Worm (Caenorhabditis elegans) whole organism, L1 larva: Measurements from ENCODE around the gene sod-4.

ENCODE experiments used
- C16A3.4 ChIP-seq: fragments of 150-350 bp; optimal IDR thresholded peaks from 2 replicates; lab custom pipeline; 2014; ENCODE audit warnings: missing biosample characterization, missing genetic modification characterization
- efl-1 ChIP-seq, 4 experiments: fragments of 150-350 bp; optimal IDR thresholded peaks in 3 of 4; peaks in 1 of 4; 1 replicate in 1 of 4; 2 replicates in 3 of 4; lab custom pipeline; 2014; ENCODE audit warnings: missing biosample characterization in 2 of 4, missing genetic modification characterization in 2 of 4, missing genetic modification reagents in 2 of 4
- fkh-10 ChIP-seq: sonication (generic microtip); optimal IDR thresholded peaks from 2 replicates; lab custom pipeline; 2017; ENCODE audit warnings: missing biosample characterization, missing genetic modification reagents, missing genetic modification characterization
- irx-1 ChIP-seq: sonication (generic microtip); optimal IDR thresholded peaks from 2 replicates; lab custom pipeline; 2016; ENCODE audit warnings: missing genetic modification characterization, missing compliant biosample characterization
- isw-1 ChIP-seq: fragments of 200-800 bp; sonication (Bioruptor generic); IDR thresholded peaks from 2 replicates; pipeline ENCODE4 v1.3.6; 2022; ENCODE audit warnings: missing genetic modification characterization, missing compliant biosample characterization
- lir-3 ChIP-seq: sonication (generic microtip); optimal IDR thresholded peaks from 2 replicates; lab custom pipeline; 2016; ENCODE audit warnings: mild to moderate bottlenecking, missing genetic modification characterization, moderate library complexity, missing compliant biosample characterization; ENCODE audit not compliant: poor library complexity
- nhr-11 ChIP-seq: fragments of 150-350 bp; optimal IDR thresholded peaks from 2 replicates; lab custom pipeline; 2014; ENCODE audit warnings: missing biosample characterization, missing genetic modification characterization
- nhr-12 ChIP-seq: sonication (generic microtip); optimal IDR thresholded peaks from 2 replicates; lab custom pipeline; 2017; ENCODE audit warnings: missing biosample characterization, missing genetic modification characterization
- nhr-20 ChIP-seq: sonication (generic microtip); optimal IDR thresholded peaks from 2 replicates; lab custom pipeline; 2016; ENCODE audit warnings: mild to moderate bottlenecking, missing genetic modification characterization, missing compliant biosample characterization
- nhr-85 ChIP-seq: sonication (generic microtip); peaks from one replicate; lab custom pipeline; 2016; ENCODE audit warnings: missing genetic modification characterization, inconsistent platforms, missing compliant biosample characterization
- snpc-4 ChIP-seq: fragments of 150-350 bp; optimal IDR thresholded peaks from 2 replicates; lab custom pipeline; 2014; ENCODE audit warnings: missing biosample characterization, missing genetic modification characterization
- tlp-1 ChIP-seq: fragments of 150-350 bp; optimal IDR thresholded peaks from 2 replicates; lab custom pipeline; 2014; ENCODE audit warnings: missing biosample characterization, missing genetic modification characterization
- unc-86 ChIP-seq: sonication (generic microtip); optimal IDR thresholded peaks from 2 replicates; lab custom pipeline; 2016; ENCODE audit warnings: missing genetic modification characterization, missing compliant biosample characterization

The sod-4 gene

DNA sequence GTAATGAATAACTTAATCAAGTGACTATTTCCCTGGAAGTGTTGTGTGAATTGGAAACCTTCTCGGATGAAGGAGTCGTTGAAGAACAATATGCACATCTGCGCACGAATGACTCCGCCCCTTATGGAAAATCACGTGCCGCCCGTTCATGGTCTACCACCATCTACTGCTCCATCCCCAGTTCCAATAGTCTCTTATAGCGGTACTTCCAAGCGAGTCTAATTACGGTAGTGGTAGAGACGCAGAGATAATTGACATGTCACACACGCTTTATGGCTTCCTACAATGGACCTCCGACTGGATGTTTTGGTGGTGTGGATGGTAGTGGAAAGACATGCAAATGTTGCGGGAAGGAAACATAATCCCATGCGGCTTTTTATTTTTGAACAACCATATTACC lies 49.2 kb downstream of the sod-4 start (continued):
- TF ChIP-seq irx-1 (tag; lab: Kevin White, UChicago) (no peak), efl-1 (optimal IDR thresholded peaks at IDR 0.05; lab: Kevin White, UChicago) (no peak), efl-1 (GFP tag; optimal IDR thresholded peaks at IDR 0.05 in 1 of 2; lab: Kevin White, UChicago) (peak in 1 of 2 experiments; percentile 15)

ce11 chrIII:9449831-9450230 lies 50.3 kb downstream of the sod-4 start, which contains the start of gene F54C8.6:
F54C8.6 (minus strand) TSS chrIII:9449931.
- TF ChIP-seq nhr-12 (no peak), nhr-20 (tag; lab: Kevin White, UChicago) (no peak), fkh-10 (GFP tag; lab: Kevin White, UChicago) (no peak), unc-86 (tag; lab: Kevin White, UChicago) (no peak), tlp-1 (tag; lab: Kevin White, UChicago) (no peak), nhr-11 (tag; lab: Kevin White, UChicago) (no peak), C16A3.4 (tag; lab: Kevin White, UChicago) (no peak), isw-1 (GFP tag; lab: Robert Waterston, UW) (no peak), lir-3 (no peak), nhr-85 (tag; lab: Kevin White, UChicago) (no peak)

ce11 chrIII:9449351-9449750 lies 50.8 kb downstream of the sod-4 start:
- peak; percentile 60 for TF ChIP-seq snpc-4 (tag; lab: Kevin White, UChicago)
- TF ChIP-seq, all 84 proteins: peak for 1; not testable (repeated sequence) for 83
